Worm (Caenorhabditis elegans) whole organism, L1 larva: ENCODE data around the gene F26F4.6.

Experiments
- C04F5.9 ChIP-seq: sonication (generic microtip); optimal IDR thresholded peaks from 2 replicates; lab custom pipeline; 2016; ENCODE audit warnings: missing genetic modification characterization, missing compliant biosample characterization
- C16A3.4 ChIP-seq: fragments of 150-350 bp; optimal IDR thresholded peaks from 2 replicates; lab custom pipeline; 2014; ENCODE audit warnings: missing biosample characterization, missing genetic modification characterization
- F16B12.6 ChIP-seq: fragments of 150-350 bp; optimal IDR thresholded peaks from 2 replicates; lab custom pipeline; 2014; ENCODE audit warnings: missing biosample characterization, missing genetic modification characterization
- Y116A8C.19 ChIP-seq: sonication (generic microtip); optimal IDR thresholded peaks from 2 replicates; lab custom pipeline; 2016; ENCODE audit warnings: missing compliant biosample characterization, missing genetic modification characterization, borderline replicate concordance
- aly-2 ChIP-seq: fragments of 150-350 bp; optimal IDR thresholded peaks from 2 replicates; lab custom pipeline; 2014; ENCODE audit warnings: missing biosample characterization, missing genetic modification characterization
- ama-1 ChIP-seq: fragments of 150-350 bp; optimal IDR thresholded peaks from 2 replicates; lab custom pipeline; 2014
- ceh-82 ChIP-seq, 3 experiments: fragments of 150-350 bp in 1 of 3; sonication (generic microtip) in 2 of 3; optimal IDR thresholded peaks; 2 replicates each; lab custom pipeline; 2014 to 2017; ENCODE audit warnings: missing biosample characterization in 3 of 3, missing genetic modification characterization in 3 of 3
- ceh-88 ChIP-seq: fragments of 200-800 bp; sonication (Bioruptor generic); IDR thresholded peaks from 2 replicates; pipeline ENCODE4 v1.3.6; 2022; ENCODE audit warnings: missing genetic modification characterization, missing compliant biosample characterization
- ces-1 ChIP-seq: fragments of 150-350 bp; optimal IDR thresholded peaks from 2 replicates; lab custom pipeline; 2014; ENCODE audit warnings: missing biosample characterization, missing genetic modification reagents, missing genetic modification characterization
- dpl-1 ChIP-seq, 3 experiments: fragments of 150-350 bp in 2 of 3; sonication (generic microtip) in 1 of 3; optimal IDR thresholded peaks; 2 replicates each; lab custom pipeline; 2014 to 2017; ENCODE audit warnings: missing biosample characterization in 3 of 3, missing genetic modification characterization in 3 of 3, missing genetic modification reagents in 3 of 3
- dsc-1 ChIP-seq: sonication (generic microtip); optimal IDR thresholded peaks from 2 replicates; lab custom pipeline; 2016; ENCODE audit warnings: mild to moderate bottlenecking, missing genetic modification characterization, missing compliant biosample characterization
- efl-1 ChIP-seq, 4 experiments: fragments of 150-350 bp; optimal IDR thresholded peaks in 3 of 4; peaks in 1 of 4; 1 replicate in 1 of 4; 2 replicates in 3 of 4; lab custom pipeline; 2014; ENCODE audit warnings: missing biosample characterization in 2 of 4, missing genetic modification characterization in 2 of 4, missing genetic modification reagents in 2 of 4
- elt-2 ChIP-seq: sonication (generic microtip); optimal IDR thresholded peaks from 2 replicates; lab custom pipeline; 2016; ENCODE audit warnings: missing genetic modification characterization, mild to moderate bottlenecking, inconsistent platforms, missing compliant biosample characterization, missing genetic modification reagents
- elt-3 ChIP-seq, 6 experiments: fragments of 150-350 bp in 1 of 6; sonication (generic microtip); optimal IDR thresholded peaks; 2 replicates each; lab custom pipeline; 2017 to 2018; ENCODE audit warnings: missing biosample characterization in 6 of 6, missing genetic modification characterization in 6 of 6, inconsistent platforms in 1 of 6
- fkh-4 ChIP-seq: sonication (generic microtip); optimal IDR thresholded peaks from 2 replicates; lab custom pipeline; 2016; ENCODE audit warnings: missing compliant biosample characterization, missing genetic modification characterization, borderline replicate concordance
- grh-1 ChIP-seq: fragments of 200-800 bp; sonication (Bioruptor generic); IDR thresholded peaks from 2 replicates; pipeline ENCODE4 v1.3.6; 2022; ENCODE audit warnings: missing genetic modification reagents, missing genetic modification characterization, missing compliant biosample characterization
- hlh-17 ChIP-seq: fragments of 200-800 bp; sonication (Bioruptor generic); optimal IDR thresholded peaks from 2 replicates; lab custom pipeline; 2018; ENCODE audit warnings: missing genetic modification characterization, mild to moderate bottlenecking, missing compliant biosample characterization, moderate library complexity, borderline replicate concordance
- hlh-4 ChIP-seq: sonication (generic microtip); optimal IDR thresholded peaks from 2 replicates; lab custom pipeline; 2016; ENCODE audit warnings: mild to moderate bottlenecking, missing genetic modification characterization, missing compliant biosample characterization
- hpl-2 ChIP-seq: fragments of 150-350 bp; optimal IDR thresholded peaks from 2 replicates; lab custom pipeline; 2014; ENCODE audit warnings: missing biosample characterization, missing genetic modification reagents, missing genetic modification characterization
- irx-1 ChIP-seq: sonication (generic microtip); optimal IDR thresholded peaks from 2 replicates; lab custom pipeline; 2016; ENCODE audit warnings: missing genetic modification characterization, missing compliant biosample characterization
- isw-1 ChIP-seq: fragments of 200-800 bp; sonication (Bioruptor generic); IDR thresholded peaks from 2 replicates; pipeline ENCODE4 v1.3.6; 2022; ENCODE audit warnings: missing genetic modification characterization, missing compliant biosample characterization
- lin-14 ChIP-seq: fragments of 200-800 bp; sonication (Bioruptor generic); optimal IDR thresholded peaks from 2 replicates; lab custom pipeline; 2018; ENCODE audit warnings: mild to moderate bottlenecking, missing genetic modification characterization, moderate library complexity, missing compliant biosample characterization
- lin-35 ChIP-seq, 2 experiments: fragments of 150-350 bp; optimal IDR thresholded peaks; 2 replicates each; lab custom pipeline; 2014; ENCODE audit warnings: missing biosample characterization in 2 of 2, missing genetic modification characterization in 2 of 2, missing genetic modification reagents in 2 of 2
- lir-3 ChIP-seq: sonication (generic microtip); optimal IDR thresholded peaks from 2 replicates; lab custom pipeline; 2016; ENCODE audit warnings: mild to moderate bottlenecking, missing genetic modification characterization, moderate library complexity, missing compliant biosample characterization; ENCODE audit not compliant: poor library complexity
- lsy-2 ChIP-seq, 2 experiments: fragments of 150-350 bp; optimal IDR thresholded peaks; 2 replicates each; lab custom pipeline; 2014; ENCODE audit warnings: missing biosample characterization in 2 of 2, missing genetic modification characterization in 2 of 2
- mdl-1 ChIP-seq, 2 experiments: fragments of 150-350 bp; optimal IDR thresholded peaks; 2 replicates each; lab custom pipeline; 2014 to 2017; ENCODE audit warnings: missing biosample characterization in 2 of 2, missing genetic modification characterization in 2 of 2, inconsistent platforms in 1 of 2
- nhr-19 ChIP-seq: fragments of 200-800 bp; sonication (Bioruptor generic); conservative IDR thresholded peaks from 2 replicates; pipeline ENCODE4 v1.3.6; 2022; ENCODE audit warnings: missing genetic modification characterization, missing compliant biosample characterization
- nhr-237 ChIP-seq: fragments of 150-350 bp; optimal IDR thresholded peaks from 2 replicates; lab custom pipeline; 2014; ENCODE audit warnings: missing biosample characterization, missing genetic modification characterization
- nhr-28 ChIP-seq: fragments of 150-350 bp; optimal IDR thresholded peaks from 2 replicates; lab custom pipeline; 2014; ENCODE audit warnings: missing biosample characterization, missing genetic modification characterization
- nhr-47 ChIP-seq: sonication (generic microtip); optimal IDR thresholded peaks from 2 replicates; lab custom pipeline; 2016; ENCODE audit warnings: mild to moderate bottlenecking, missing genetic modification characterization, moderate library complexity, missing compliant biosample characterization
- nhr-71 ChIP-seq: sonication (generic microtip); optimal IDR thresholded peaks from 2 replicates; lab custom pipeline; 2016; ENCODE audit warnings: mild to moderate bottlenecking, missing genetic modification characterization, moderate library complexity, missing compliant biosample characterization
- nhr-84 ChIP-seq: sonication (generic microtip); optimal IDR thresholded peaks from 2 replicates; lab custom pipeline; 2017; ENCODE audit warnings: missing biosample characterization, missing genetic modification characterization
- nhr-85 ChIP-seq: sonication (generic microtip); peaks from one replicate; lab custom pipeline; 2016; ENCODE audit warnings: missing genetic modification characterization, inconsistent platforms, missing compliant biosample characterization
- nhr-90 ChIP-seq: sonication (generic microtip); optimal IDR thresholded peaks from 2 replicates; lab custom pipeline; 2016; ENCODE audit warnings: mild to moderate bottlenecking, missing genetic modification characterization, missing compliant biosample characterization; ENCODE audit not compliant: poor library complexity
- pag-3 ChIP-seq: sonication (generic microtip); optimal IDR thresholded peaks from 2 replicates; lab custom pipeline; 2017; ENCODE audit warnings: missing genetic modification characterization, mild to moderate bottlenecking, missing compliant biosample characterization, antibody characterized with exemption, borderline replicate concordance; ENCODE audit not compliant: insufficient read depth
- pax-3 ChIP-seq: fragments of 200-800 bp; sonication (Bioruptor generic); optimal IDR thresholded peaks from 2 replicates; lab custom pipeline; 2018; ENCODE audit warnings: mild to moderate bottlenecking, missing genetic modification characterization, moderate library complexity, missing compliant biosample characterization
- pqm-1 ChIP-seq: sonication (generic microtip); optimal IDR thresholded peaks from 3 replicates; lab custom pipeline; 2017; ENCODE audit warnings: missing biosample characterization, missing genetic modification characterization
- snpc-4 ChIP-seq: fragments of 150-350 bp; optimal IDR thresholded peaks from 2 replicates; lab custom pipeline; 2014; ENCODE audit warnings: missing biosample characterization, missing genetic modification characterization
- snu-23 ChIP-seq: sonication (generic microtip); optimal IDR thresholded peaks from 2 replicates; lab custom pipeline; 2016; ENCODE audit warnings: missing genetic modification characterization, missing compliant biosample characterization
- sox-4 ChIP-seq: sonication (generic microtip); optimal IDR thresholded peaks from 2 replicates; lab custom pipeline; 2016; ENCODE audit warnings: missing genetic modification characterization, missing compliant biosample characterization
- sup-37 ChIP-seq: fragments of 200-800 bp; sonication (Bioruptor generic); optimal IDR thresholded peaks from 2 replicates; lab custom pipeline; 2018; ENCODE audit warnings: mild to moderate bottlenecking, missing genetic modification characterization, missing compliant biosample characterization
- tbx-2 ChIP-seq: sonication (generic microtip); optimal IDR thresholded peaks from 2 replicates; lab custom pipeline; 2016; ENCODE audit warnings: missing genetic modification characterization, missing compliant biosample characterization
- tlp-1 ChIP-seq: fragments of 150-350 bp; optimal IDR thresholded peaks from 2 replicates; lab custom pipeline; 2014; ENCODE audit warnings: missing biosample characterization, missing genetic modification characterization
- unc-30 ChIP-seq: sonication (generic microtip); optimal IDR thresholded peaks from 2 replicates; lab custom pipeline; 2017; ENCODE audit warnings: missing biosample characterization, missing genetic modification characterization
- unc-86 ChIP-seq: sonication (generic microtip); optimal IDR thresholded peaks from 2 replicates; lab custom pipeline; 2016; ENCODE audit warnings: missing genetic modification characterization, missing compliant biosample characterization
- unc-98 ChIP-seq: fragments of 200-800 bp; sonication (Bioruptor generic); IDR thresholded peaks from 2 replicates; pipeline ENCODE4 v1.3.6; 2022; ENCODE audit warnings: missing genetic modification characterization, missing compliant biosample characterization
- vab-15 ChIP-seq: sonication (generic microtip); optimal IDR thresholded peaks from 2 replicates; lab custom pipeline; 2017; ENCODE audit warnings: missing genotype, mild to moderate bottlenecking, missing genetic modification characterization, missing compliant biosample characterization
- xbp-1 ChIP-seq: sonication (generic microtip); optimal IDR thresholded peaks from 2 replicates; lab custom pipeline; 2016; ENCODE audit warnings: missing genetic modification characterization, missing compliant biosample characterization
- zag-1 ChIP-seq: fragments of 150-350 bp; optimal IDR thresholded peaks from 2 replicates; lab custom pipeline; 2014; ENCODE audit warnings: missing biosample characterization, missing genetic modification characterization

Gene F26F4.6

ce11 chrIII:4913736-4914135 is 20.3 kb upstream of the F26F4.6 start:
- TF ChIP-seq xbp-1 (tag; lab: Kevin White, UChicago) (no peak), grh-1 (GFP tag; lab: Robert Waterston, UW) (no peak), nhr-237 (tag; lab: Kevin White, UChicago) (no peak), nhr-90 (tag; lab: Kevin White, UChicago) (no peak), pag-3 (tag; lab: Kevin White, UChicago) (no peak), hpl-2 (GFP tag; lab: Kevin White, UChicago) (no peak), nhr-85 (no peak), vab-15 (tag; lab: Kevin White, UChicago) (no peak), isw-1 (GFP tag; lab: Robert Waterston, UW) (no peak), pqm-1 (tag; lab: Kevin White, UChicago) (no peak), ces-1 (GFP tag; lab: Kevin White, UChicago) (no peak), hlh-17 (no peak), efl-1 (optimal IDR thresholded peaks at IDR 0.05; lab: Kevin White, UChicago) (no peak), efl-1 (GFP tag; optimal IDR thresholded peaks at IDR 0.05 in 1 of 2; lab: Kevin White, UChicago) (no peak), tlp-1 (tag; lab: Kevin White, UChicago) (no peak), mdl-1 (tag; optimal IDR thresholded peaks at IDR 0.05; lab: Kevin White, UChicago) (no peak)
- TF ChIP-seq, all 84 proteins: peak for 0

- TF ChIP-seq lir-3 (tag; lab: Kevin White, UChicago) = peak; percentile 93
- peak in 1 of 6 experiments; percentile 14 for TF ChIP-seq elt-3 (tag; optimal IDR thresholded peaks at IDR 0.05; lab: Kevin White, UChicago)
- no peak for TF ChIP-seq ceh-88 (GFP tag; lab: Robert Waterston, UW)
- TF ChIP-seq snu-23 (GFP tag; lab: Kevin White, UChicago) = peak; percentile 75
- peak; percentile 84 for TF ChIP-seq nhr-71
- TF ChIP-seq fkh-4 = peak; percentile 91
- peak; percentile 78 for TF ChIP-seq xbp-1 (tag; lab: Kevin White, UChicago)
- TF ChIP-seq snpc-4 (tag; lab: Kevin White, UChicago) = no peak
- TF ChIP-seq Y116A8C.19 (tag; lab: Kevin White, UChicago) = peak; percentile 73
- TF ChIP-seq C04F5.9 (tag; lab: Kevin White, UChicago) = peak; percentile 66
- no peak for TF ChIP-seq aly-2 (tag; lab: Kevin White, UChicago)
- TF ChIP-seq irx-1 (tag; lab: Kevin White, UChicago) = peak; percentile 86
- peak; percentile 82 for TF ChIP-seq nhr-85
- TF ChIP-seq C16A3.4 (tag; lab: Kevin White, UChicago) = peak; percentile 35
- TF ChIP-seq pax-3 = peak; percentile 76
- TF ChIP-seq dpl-1 (GFP tag; optimal IDR thresholded peaks at IDR 0.05; lab: Kevin White, UChicago) = peak; percentile 61 to 76 (median 68)
- peak; percentile 22 for TF ChIP-seq hlh-4
- peak; percentile 87 for TF ChIP-seq sox-4 (tag; lab: Kevin White, UChicago)
- TF ChIP-seq lin-14 (GFP tag; lab: Kevin White, UChicago) = peak; percentile 71
- peak; percentile 32 for TF ChIP-seq unc-86 (tag; lab: Kevin White, UChicago)
- TF ChIP-seq efl-1 (optimal IDR thresholded peaks at IDR 0.05; lab: Kevin White, UChicago) = peak; percentile 63 to 79
- TF ChIP-seq efl-1 (GFP tag; optimal IDR thresholded peaks at IDR 0.05 in 1 of 2; lab: Kevin White, UChicago) = peak; percentile 78 to 96
- no peak for TF ChIP-seq unc-98 (GFP tag; lab: Robert Waterston, UW)
- TF ChIP-seq lin-35 (GFP tag; optimal IDR thresholded peaks at IDR 0.05; lab: Kevin White, UChicago) = peak; percentile 67 to 75
- TF ChIP-seq nhr-237 (tag; lab: Kevin White, UChicago) = no peak
- no peak for TF ChIP-seq zag-1
- TF ChIP-seq sup-37 (GFP tag; lab: Kevin White, UChicago) = no peak
- TF ChIP-seq pqm-1 (tag; lab: Kevin White, UChicago) = no peak
- TF ChIP-seq tbx-2 (tag; lab: Kevin White, UChicago) = peak; percentile 82
- peak; percentile 82 for TF ChIP-seq nhr-47
- peak; percentile 44 for TF ChIP-seq elt-2 (tag; lab: Kevin White, UChicago)
- peak; percentile 66 for TF ChIP-seq nhr-19 (GFP tag; lab: Robert Waterston, UW)
- no peak for TF ChIP-seq nhr-28 (tag; lab: Kevin White, UChicago)
- peak; percentile 63 to 69 for TF ChIP-seq lsy-2 (tag; optimal IDR thresholded peaks at IDR 0.05; lab: Kevin White, UChicago)
- TF ChIP-seq hpl-2 (GFP tag; lab: Kevin White, UChicago) = no peak
- TF ChIP-seq ama-1 (lab: Kevin White, UChicago) = no peak
- no peak for TF ChIP-seq nhr-84 (tag; lab: Kevin White, UChicago)
- peak; percentile 84 for TF ChIP-seq dsc-1 (tag; lab: Kevin White, UChicago)
- peak in 2 of 3 experiments; percentile 19 to 47 for TF ChIP-seq ceh-82 (tag; optimal IDR thresholded peaks at IDR 0.05; lab: Kevin White, UChicago)
- no peak for TF ChIP-seq unc-30
- peak; percentile 40 for TF ChIP-seq F16B12.6 (tag; lab: Kevin White, UChicago)
- TF ChIP-seq hlh-17 = no peak
Measured at ce11 chrIII:4912317-4912716, 18.9 kb upstream of the F26F4.6 start, which contains the start of the genes F26F4.9 and cee-1. TSS of gene F26F4.9 (minus strand) at chrIII:4912521. TSS of gene cee-1 (plus strand) at chrIII:4912699.
